Worm (Caenorhabditis elegans): ENCODE measurements around the gene K07D4.9.

DNA sequence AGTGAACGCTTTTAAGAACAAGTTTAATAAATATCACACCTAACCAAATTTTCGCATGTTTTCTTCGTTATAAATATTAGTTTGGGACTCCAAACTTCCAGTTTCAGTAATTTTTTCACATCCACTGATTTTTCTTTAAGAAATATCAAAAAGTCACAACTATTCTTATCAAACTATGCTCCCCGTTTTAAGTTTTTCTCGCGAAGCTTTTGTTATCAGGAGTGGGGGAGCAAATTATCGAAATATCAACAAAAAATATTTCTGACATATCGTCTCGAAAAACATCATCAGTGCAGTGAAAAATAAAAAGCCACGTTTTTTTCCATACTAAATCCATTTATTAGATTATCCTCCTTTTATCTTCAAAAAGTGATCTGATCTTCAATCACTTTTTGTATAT is 36.3 kb upstream of the K07D4.9 start:
- TF ChIP-seq ztf-11 (tag; optimal IDR thresholded peaks at IDR 0.05) (no peak), nhr-12 (tag; optimal IDR thresholded peaks at IDR 0.05) (no peak), nfya-1 (tag; optimal IDR thresholded peaks at IDR 0.05; ENCODE audit: insufficient read depth) (no peak), pha-4 (tag; optimal IDR thresholded peaks at IDR 0.05) (no peak), aly-2 (tag; optimal IDR thresholded peaks at IDR 0.05) (no peak), nhr-237 (tag; optimal IDR thresholded peaks at IDR 0.05) (no peak), skn-1 (tag; optimal IDR thresholded peaks at IDR 0.05) (no peak), nhr-76 (tag; optimal IDR thresholded peaks at IDR 0.05) (no peak), ama-1 (optimal IDR thresholded peaks at IDR 0.05) (no peak), nhr-77 (tag; optimal IDR thresholded peaks at IDR 0.05) (no peak), nhr-25 (tag; optimal IDR thresholded peaks at IDR 0.05) (no peak)
